Worm (Caenorhabditis elegans) whole organism, early embryonic: ENCODE data around the gene F09E5.11.

ENCODE experiments used
- B0310.2 ChIP-seq: sonication (generic microtip); optimal IDR thresholded peaks from 2 replicates; lab custom pipeline; 2016; ENCODE audit warnings: mild to moderate bottlenecking, missing genetic modification characterization, missing compliant biosample characterization
- F13C5.2 ChIP-seq: sonication (generic microtip); optimal IDR thresholded peaks from 2 replicates; lab custom pipeline; 2017; ENCODE audit warnings: mild to moderate bottlenecking, missing genetic modification characterization, inconsistent platforms, missing compliant biosample characterization
- aly-1 ChIP-seq: sonication (generic microtip); optimal IDR thresholded peaks from 2 replicates; lab custom pipeline; 2016; ENCODE audit warnings: missing genetic modification characterization, missing compliant biosample characterization
- ama-1 ChIP-seq: fragments of 150-350 bp; optimal IDR thresholded peaks from 2 replicates; lab custom pipeline; 2014
- ceh-13 ChIP-seq: fragments of 200-800 bp; sonication (Bioruptor generic); optimal IDR thresholded peaks from 2 replicates; lab custom pipeline; 2018; ENCODE audit warnings: mild to moderate bottlenecking, missing genetic modification characterization, missing compliant biosample characterization
- flt-1 ChIP-seq: fragments of 200-800 bp; sonication (Bioruptor generic); IDR thresholded peaks from 2 replicates; pipeline ENCODE4 v1.3.6; 2022; ENCODE audit warnings: missing genetic modification characterization, missing compliant biosample characterization
- hmbx-1 ChIP-seq: sonication (generic microtip); optimal IDR thresholded peaks from 2 replicates; lab custom pipeline; 2016; ENCODE audit warnings: mild to moderate bottlenecking, missing genetic modification characterization, missing compliant biosample characterization
- hmg-4 ChIP-seq: fragments of 200-800 bp; sonication (Bioruptor generic); optimal IDR thresholded peaks from 2 replicates; lab custom pipeline; 2018; ENCODE audit warnings: mild to moderate bottlenecking, missing genetic modification characterization, missing compliant biosample characterization
- hnd-1 ChIP-seq: sonication (generic microtip); optimal IDR thresholded peaks from 2 replicates; lab custom pipeline; 2016; ENCODE audit warnings: missing genetic modification characterization, missing compliant biosample characterization
- pes-1 ChIP-seq: fragments of 200-800 bp; sonication (Bioruptor generic); IDR thresholded peaks from 2 replicates; pipeline ENCODE4 v1.3.6; 2022; ENCODE audit warnings: missing genetic modification reagents, missing genetic modification characterization, missing compliant biosample characterization
- scrt-1 ChIP-seq: fragments of 200-800 bp; sonication (Bioruptor generic); IDR thresholded peaks from 2 replicates; pipeline ENCODE4 v1.3.6; 2022; ENCODE audit warnings: missing genetic modification characterization, missing compliant biosample characterization
- sea-1 ChIP-seq: fragments of 200-800 bp; sonication (Bioruptor generic); conservative IDR thresholded peaks from 2 replicates; pipeline ENCODE4 v1.3.6; 2022; ENCODE audit warnings: missing genetic modification characterization, missing compliant biosample characterization
- tbx-37 ChIP-seq: fragments of 200-800 bp; sonication (Bioruptor generic); conservative IDR thresholded peaks from 2 replicates; pipeline ENCODE4 v1.3.6; 2022; ENCODE audit warnings: missing genetic modification reagents, missing genetic modification characterization, missing compliant biosample characterization
- tra-4 ChIP-seq: sonication (generic microtip); optimal IDR thresholded peaks from 2 replicates; lab custom pipeline; 2017; ENCODE audit warnings: missing genetic modification characterization, missing compliant biosample characterization

ce11 chrII:5388786-5389421, 30.9 kb upstream of the F09E5.11 start, which contains the start of gene rsp-4:
- TF ChIP-seq sea-1 (no peak), ama-1 (lab: Kevin White, UChicago) (no peak), flt-1 (GFP tag; lab: Robert Waterston, UW) (no peak), B0310.2 (tag; lab: Kevin White, UChicago) (no peak), hmbx-1 (tag; lab: Kevin White, UChicago) (no peak), tra-4 (tag; lab: Kevin White, UChicago) (no peak), aly-1 (tag; lab: Kevin White, UChicago) (no peak), tbx-37 (GFP tag; lab: Robert Waterston, UW) (no peak), hmg-4 (no peak), ceh-13 (no peak), pes-1 (GFP tag; lab: Robert Waterston, UW) (no peak), F13C5.2 (tag; lab: Kevin White, UChicago) (no peak), scrt-1 (GFP tag; lab: Robert Waterston, UW) (no peak), hnd-1 (tag; lab: Kevin White, UChicago) (no peak)
